Worm (Caenorhabditis elegans) whole organism, young adult: ENCODE measurements around the gene ZK380.4.

Experiments used
- B0035.1 ChIP-seq: sonication (generic microtip); optimal IDR thresholded peaks from 2 replicates; lab custom pipeline; 2016; ENCODE audit warnings: missing genetic modification characterization, mild to moderate bottlenecking, missing compliant biosample characterization, missing genotype, missing genetic modification reagents
- B0261.1 ChIP-seq: sonication (generic microtip); optimal IDR thresholded peaks from 2 replicates; lab custom pipeline; 2016; ENCODE audit warnings: mild to moderate bottlenecking, missing genetic modification characterization, moderate library complexity, missing compliant biosample characterization
- B0336.3 ChIP-seq: fragments of 200-800 bp; sonication (Bioruptor generic); IDR thresholded peaks from 2 replicates; pipeline ENCODE4 v1.3.6; 2022; ENCODE audit warnings: missing genetic modification characterization, missing compliant biosample characterization
- C06A6.2 ChIP-seq: fragments of 200-800 bp; sonication (Bioruptor generic); conservative IDR thresholded peaks from 2 replicates; pipeline ENCODE4 v1.3.6; 2022; ENCODE audit warnings: missing genetic modification characterization, missing compliant biosample characterization
- D2030.7 ChIP-seq: fragments of 200-800 bp; sonication (Bioruptor generic); IDR thresholded peaks from 2 replicates; pipeline ENCODE4 v1.3.6; 2022; ENCODE audit warnings: missing genetic modification reagents, missing genetic modification characterization, missing compliant biosample characterization
- F22D6.2 ChIP-seq: sonication (generic microtip); optimal IDR thresholded peaks from 2 replicates; lab custom pipeline; 2016; ENCODE audit warnings: mild to moderate bottlenecking, missing genetic modification characterization, missing compliant biosample characterization
- F55B11.4 ChIP-seq: sonication (generic microtip); optimal IDR thresholded peaks from 2 replicates; lab custom pipeline; 2016; ENCODE audit warnings: missing compliant biosample characterization, missing genetic modification characterization, borderline replicate concordance; ENCODE audit not compliant: insufficient read depth
- K11D2.4 ChIP-seq: fragments of 200-800 bp; sonication (Bioruptor generic); IDR thresholded peaks from 2 replicates; pipeline ENCODE4 v1.3.6; 2022; ENCODE audit warnings: missing genetic modification reagents, missing genetic modification characterization, missing compliant biosample characterization
- K12H6.12 ChIP-seq: fragments of 200-800 bp; sonication (Bioruptor generic); optimal IDR thresholded peaks from 2 replicates; lab custom pipeline; 2018; ENCODE audit warnings: mild to moderate bottlenecking, missing genetic modification characterization, missing compliant biosample characterization
- Y56A3A.18 ChIP-seq: fragments of 200-800 bp; sonication (Bioruptor generic); IDR thresholded peaks from 2 replicates; pipeline ENCODE4 v1.3.6; 2022; ENCODE audit warnings: missing genetic modification reagents, missing genetic modification characterization, missing compliant biosample characterization
- Y67H2A.10 ChIP-seq: fragments of 200-800 bp; sonication (Bioruptor generic); conservative IDR thresholded peaks from 2 replicates; pipeline ENCODE4 v1.3.6; 2022; ENCODE audit warnings: missing genetic modification reagents, missing genetic modification characterization, missing compliant biosample characterization
- akir-1 ChIP-seq: fragments of 200-800 bp; sonication (Bioruptor generic); optimal IDR thresholded peaks from 2 replicates; lab custom pipeline; 2018; ENCODE audit warnings: mild to moderate bottlenecking, missing genetic modification characterization, moderate library complexity, missing compliant biosample characterization
- athp-1 ChIP-seq: sonication (generic microtip); optimal IDR thresholded peaks from 2 replicates; lab custom pipeline; 2017; ENCODE audit warnings: mild to moderate bottlenecking, missing genetic modification characterization, missing compliant biosample characterization
- attf-6 ChIP-seq: fragments of 200-800 bp; sonication (Bioruptor generic); IDR thresholded peaks from 2 replicates; pipeline ENCODE4 v1.3.6; 2022; ENCODE audit warnings: missing genetic modification reagents, missing genetic modification characterization, missing compliant biosample characterization
- bed-1 ChIP-seq: fragments of 200-800 bp; sonication (Bioruptor generic); IDR thresholded peaks from 2 replicates; pipeline ENCODE4 v1.3.6; 2022; ENCODE audit warnings: missing genetic modification reagents, missing genetic modification characterization, missing compliant biosample characterization
- bed-2 ChIP-seq: fragments of 200-800 bp; sonication (Bioruptor generic); IDR thresholded peaks from 2 replicates; pipeline ENCODE4 v1.3.6; 2022; ENCODE audit warnings: missing genetic modification reagents, missing genetic modification characterization, missing compliant biosample characterization
- ceh-27 ChIP-seq: fragments of 200-800 bp; sonication (Bioruptor generic); optimal IDR thresholded peaks from 2 replicates; lab custom pipeline; 2018; ENCODE audit warnings: mild to moderate bottlenecking, missing genetic modification characterization, moderate library complexity, missing compliant biosample characterization
- ceh-91 ChIP-seq: fragments of 200-800 bp; sonication (Bioruptor generic); IDR thresholded peaks from 2 replicates; pipeline ENCODE4 v1.3.6; 2022; ENCODE audit warnings: missing genetic modification reagents, missing genetic modification characterization, missing compliant biosample characterization
- dox-1 ChIP-seq: fragments of 200-800 bp; sonication (Bioruptor generic); IDR thresholded peaks from 2 replicates; pipeline ENCODE4 v1.3.6; 2022; ENCODE audit warnings: missing genetic modification reagents, missing genetic modification characterization, missing compliant biosample characterization
- egl-18 ChIP-seq: fragments of 200-800 bp; sonication (Bioruptor generic); IDR thresholded peaks from 2 replicates; pipeline ENCODE4 v1.3.6; 2022; ENCODE audit warnings: missing genetic modification reagents, missing genetic modification characterization, missing compliant biosample characterization
- egrh-3 ChIP-seq: fragments of 200-800 bp; sonication (Bioruptor generic); IDR thresholded peaks from 2 replicates; pipeline ENCODE4 v1.3.6; 2022; ENCODE audit warnings: missing genetic modification reagents, missing genetic modification characterization, missing compliant biosample characterization
- ekl-4 ChIP-seq: fragments of 200-800 bp; sonication (Bioruptor generic); IDR thresholded peaks from 2 replicates; pipeline ENCODE4 v1.3.6; 2022; ENCODE audit warnings: missing genetic modification reagents, missing genetic modification characterization, missing compliant biosample characterization
- fkh-3 ChIP-seq: sonication (generic microtip); optimal IDR thresholded peaks from 2 replicates; lab custom pipeline; 2016; ENCODE audit warnings: mild to moderate bottlenecking, missing genetic modification characterization, missing compliant biosample characterization
- hmg-20 ChIP-seq: fragments of 200-800 bp; sonication (Bioruptor generic); IDR thresholded peaks from 2 replicates; pipeline ENCODE4 v1.3.6; 2022; ENCODE audit warnings: missing genetic modification reagents, missing genetic modification characterization, missing compliant biosample characterization
- hrde-1 ChIP-seq: sonication (generic microtip); optimal IDR thresholded peaks from 2 replicates; lab custom pipeline; 2016; ENCODE audit warnings: missing genetic modification characterization, mild to moderate bottlenecking, missing compliant biosample characterization, moderate library complexity, missing genotype, missing genetic modification reagents, borderline replicate concordance
- lag-1 ChIP-seq: fragments of 200-800 bp; sonication (Bioruptor generic); IDR thresholded peaks from 2 replicates; pipeline ENCODE4 v1.3.6; 2022; ENCODE audit warnings: missing genetic modification reagents, missing genetic modification characterization, missing compliant biosample characterization
- let-526 ChIP-seq: fragments of 200-800 bp; sonication (Bioruptor generic); IDR thresholded peaks from 2 replicates; pipeline ENCODE4 v1.3.6; 2022; ENCODE audit warnings: missing genetic modification reagents, missing genetic modification characterization, missing compliant biosample characterization
- let-607 ChIP-seq, 2 experiments: fragments of 200-800 bp in 1 of 2; sonication (Bioruptor generic) in 1 of 2; sonication (generic microtip) in 1 of 2; optimal IDR thresholded peaks; 2 replicates each; lab custom pipeline; 2016 to 2018; ENCODE audit warnings: mild to moderate bottlenecking in 2 of 2, missing compliant biosample characterization in 2 of 2, missing genetic modification characterization in 2 of 2, moderate library complexity in 2 of 2, missing genotype in 1 of 2
- lin-40 ChIP-seq: sonication (generic microtip); optimal IDR thresholded peaks from 2 replicates; lab custom pipeline; 2016; ENCODE audit warnings: missing genetic modification characterization, mild to moderate bottlenecking, missing compliant biosample characterization, missing genotype, missing genetic modification reagents
- madf-3 ChIP-seq: fragments of 200-800 bp; sonication (Bioruptor generic); IDR thresholded peaks from 2 replicates; pipeline ENCODE4 v1.3.6; 2022; ENCODE audit warnings: missing genetic modification reagents, missing genetic modification characterization, missing compliant biosample characterization
- mel-28 ChIP-seq: sonication (generic microtip); optimal IDR thresholded peaks from 2 replicates; lab custom pipeline; 2016; ENCODE audit warnings: borderline replicate concordance, mild to moderate bottlenecking, missing genetic modification characterization, missing compliant biosample characterization
- mes-4 ChIP-seq: sonication (generic microtip); optimal IDR thresholded peaks from 2 replicates; lab custom pipeline; 2016; ENCODE audit warnings: missing genotype, missing genetic modification characterization, missing compliant biosample characterization
- nfya-1 ChIP-seq: sonication (generic microtip); optimal IDR thresholded peaks from 2 replicates; lab custom pipeline; 2017; ENCODE audit warnings: antibody characterized with exemption, missing compliant biosample characterization, missing genetic modification characterization, borderline replicate concordance; ENCODE audit not compliant: insufficient read depth
- nhr-120 ChIP-seq: fragments of 200-800 bp; sonication (Bioruptor generic); IDR thresholded peaks from 2 replicates; pipeline ENCODE4 v1.3.6; 2022; ENCODE audit warnings: missing genetic modification characterization, missing compliant biosample characterization
- pha-4 ChIP-seq: fragments of 150-350 bp; sonication (generic microtip); optimal IDR thresholded peaks from 2 replicates; lab custom pipeline; 2014; ENCODE audit warnings: missing biosample characterization, missing genetic modification reagents, missing genetic modification characterization
- rcor-1 ChIP-seq: fragments of 200-800 bp; sonication (Bioruptor generic); IDR thresholded peaks from 2 replicates; pipeline ENCODE4 v1.3.6; 2022; ENCODE audit warnings: missing genetic modification reagents, missing genetic modification characterization, missing compliant biosample characterization
- rec-8 ChIP-seq, 2 experiments: sonication (generic microtip); optimal IDR thresholded peaks; 2 replicates each; lab custom pipeline; 2016; ENCODE audit warnings: mild to moderate bottlenecking in 2 of 2, missing genetic modification characterization in 2 of 2, missing genetic modification reagents in 2 of 2, missing genotype in 2 of 2, missing biosample characterization in 1 of 2, missing compliant biosample characterization in 1 of 2, moderate library complexity in 1 of 2
- rpc-1 ChIP-seq, 2 experiments: fragments of 150-350 bp in 1 of 2; sonication (generic microtip) in 1 of 2; optimal IDR thresholded peaks; 2 replicates each; lab custom pipeline; 2014 to 2018; ENCODE audit warnings: missing biosample characterization in 1 of 2, missing genetic modification characterization in 1 of 2, missing genetic modification reagents in 1 of 2, missing genotype in 1 of 2
- sdz-38 ChIP-seq: sonication (generic microtip); optimal IDR thresholded peaks from 2 replicates; lab custom pipeline; 2016; ENCODE audit warnings: missing genotype, missing genetic modification characterization, missing compliant biosample characterization
- sea-2 ChIP-seq: fragments of 200-800 bp; sonication (Bioruptor generic); IDR thresholded peaks from 2 replicates; pipeline ENCODE4 v1.3.6; 2022; ENCODE audit warnings: missing genetic modification characterization, missing compliant biosample characterization
- snpc-1.3 ChIP-seq: sonication (generic microtip); optimal IDR thresholded peaks from 2 replicates; lab custom pipeline; 2017; ENCODE audit warnings: missing genetic modification characterization, mild to moderate bottlenecking, missing compliant biosample characterization, antibody characterized with exemption, moderate library complexity, missing genotype, missing genetic modification reagents; ENCODE audit not compliant: insufficient read depth
- snpc-3.4 ChIP-seq: sonication (generic microtip); optimal IDR thresholded peaks from 2 replicates; lab custom pipeline; 2017; ENCODE audit warnings: missing genetic modification characterization, mild to moderate bottlenecking, missing compliant biosample characterization, antibody characterized with exemption, moderate library complexity, missing genotype, missing genetic modification reagents
- tbx-9 ChIP-seq: sonication (generic microtip); optimal IDR thresholded peaks from 2 replicates; lab custom pipeline; 2016; ENCODE audit warnings: borderline replicate concordance, missing genetic modification characterization, inconsistent platforms, missing compliant biosample characterization
- tlf-1 ChIP-seq: fragments of 200-800 bp; sonication (Bioruptor generic); optimal IDR thresholded peaks from 2 replicates; lab custom pipeline; 2018; ENCODE audit warnings: mild to moderate bottlenecking, missing genetic modification characterization, missing compliant biosample characterization
- ztf-18 ChIP-seq: sonication (generic microtip); optimal IDR thresholded peaks from 2 replicates; lab custom pipeline; 2016; ENCODE audit warnings: missing genotype, mild to moderate bottlenecking, missing genetic modification characterization, missing compliant biosample characterization
- ztf-22 ChIP-seq: fragments of 200-800 bp; sonication (Bioruptor generic); optimal IDR thresholded peaks from 2 replicates; lab custom pipeline; 2018; ENCODE audit warnings: mild to moderate bottlenecking, missing genetic modification characterization, moderate library complexity, missing compliant biosample characterization
- ztf-25 ChIP-seq: fragments of 200-800 bp; sonication (Bioruptor generic); IDR thresholded peaks from 2 replicates; pipeline ENCODE4 v1.3.6; 2022; ENCODE audit warnings: missing genetic modification reagents, missing genetic modification characterization, missing compliant biosample characterization

ZK380.4 gene

ce11 chrX:1627013-1627412 lies 24.8 kb downstream of the ZK380.4 start (continued):
- TF ChIP-seq fkh-3 (tag; lab: Kevin White, UChicago), result no peak
- peak; percentile 58 for TF ChIP-seq mel-28 (tag; lab: Kevin White, UChicago)
- peak; percentile 93 for TF ChIP-seq pha-4 (tag; lab: Kevin White, UChicago)
- TF ChIP-seq sdz-38, result no peak
- TF ChIP-seq B0336.3, result peak; percentile 99
- TF ChIP-seq K12H6.12, result peak; percentile 96
- TF ChIP-seq ztf-22 (GFP tag; lab: Kevin White, UChicago), result peak; percentile 76
- TF ChIP-seq bed-2 (GFP tag; lab: Robert Waterston, UW), result peak; percentile 80
- TF ChIP-seq snpc-1.3 (tag; lab: Kevin White, UChicago), result peak; percentile 56
- peak; percentile 96 for TF ChIP-seq rcor-1 (GFP tag; lab: Robert Waterston, UW)
- peak; percentile 99 for TF ChIP-seq K11D2.4 (GFP tag; lab: Robert Waterston, UW)
- TF ChIP-seq nhr-120, result 0 out of 2 replicates have a peak, but pooled peaks have one; percentile 86
- no peak for TF ChIP-seq F55B11.4 (tag; lab: Kevin White, UChicago)
- TF ChIP-seq mes-4 (tag; lab: Kevin White, UChicago), result no peak
- peak; percentile 97 for TF ChIP-seq tlf-1
- TF ChIP-seq rec-8 (tag; optimal IDR thresholded peaks at IDR 0.05; lab: Kevin White, UChicago), result peak in 1 of 2 experiments; percentile 44
- peak; percentile 20; the same call in 1 of the 2 replicates for TF ChIP-seq Y67H2A.10
- no peak for TF ChIP-seq sea-2 (GFP tag; lab: Robert Waterston, UW)
- peak; percentile 71 to 88 for TF ChIP-seq let-607 (tag; optimal IDR thresholded peaks at IDR 0.05; lab: Kevin White, UChicago)
- peak; percentile 95 for TF ChIP-seq B0035.1 (tag; lab: Kevin White, UChicago)
- TF ChIP-seq ekl-4 (GFP tag; lab: Robert Waterston, UW), result peak; percentile 93
- no peak for TF ChIP-seq nfya-1 (tag; lab: Kevin White, UChicago)
- peak; percentile 91; the same call in 1 of the 2 replicates for TF ChIP-seq lag-1 (GFP tag; lab: Robert Waterston, UW)
- peak; percentile 88; the same call in 1 of the 2 replicates for TF ChIP-seq egl-18 (GFP tag; lab: Robert Waterston, UW)
- no peak for TF ChIP-seq bed-1 (GFP tag; lab: Robert Waterston, UW)
- TF ChIP-seq ztf-25 (GFP tag; lab: Robert Waterston, UW), result no peak
- no peak for TF ChIP-seq D2030.7 (GFP tag; lab: Robert Waterston, UW)
- TF ChIP-seq tbx-9, result no peak
- TF ChIP-seq B0261.1, result peak; percentile 59
- peak; percentile 95 for TF ChIP-seq let-526 (GFP tag; lab: Robert Waterston, UW)
- peak; percentile 14; the same call in 1 of the 2 replicates for TF ChIP-seq egrh-3 (GFP tag; lab: Robert Waterston, UW)
- TF ChIP-seq attf-6, result no peak
- TF ChIP-seq rpc-1 (optimal IDR thresholded peaks at IDR 0.05; lab: Kevin White, UChicago), result peak; percentile 10
- TF ChIP-seq rpc-1 (tag; optimal IDR thresholded peaks at IDR 0.05; lab: Kevin White, UChicago), result no peak
- peak; percentile 27 for TF ChIP-seq akir-1
- TF ChIP-seq ztf-18 (tag; lab: Kevin White, UChicago), result peak; percentile 69
- TF ChIP-seq ceh-27, result peak; percentile 98
- peak; percentile 90 for TF ChIP-seq madf-3 (GFP tag; lab: Robert Waterston, UW)
- no peak for TF ChIP-seq ceh-91 (GFP tag; lab: Robert Waterston, UW)
- peak; percentile 98 for TF ChIP-seq Y56A3A.18 (GFP tag; lab: Robert Waterston, UW)
- peak; percentile 98 for TF ChIP-seq dox-1 (GFP tag; lab: Robert Waterston, UW)
- TF ChIP-seq lin-40 (tag; lab: Kevin White, UChicago), result peak; percentile 99
- peak; percentile 72 for TF ChIP-seq athp-1 (tag; lab: Kevin White, UChicago)
- TF ChIP-seq snpc-3.4 (tag; lab: Kevin White, UChicago), result peak; percentile 27
- TF ChIP-seq hrde-1 (tag; lab: Kevin White, UChicago), result no peak
- peak; percentile 93 for TF ChIP-seq hmg-20
- TF ChIP-seq C06A6.2 (GFP tag; lab: Robert Waterston, UW), result peak; percentile 93
- TF ChIP-seq F22D6.2 (tag; lab: Kevin White, UChicago), result peak; percentile 95
